Worm (Caenorhabditis elegans) whole organism, L2 larva: Measurements from ENCODE around the gene ZC443.3.

Experiments
- C34F6.9 ChIP-seq: fragments of 150-350 bp; optimal IDR thresholded peaks from 2 replicates; lab custom pipeline; 2014; ENCODE audit warnings: missing biosample characterization, missing genetic modification characterization
- F13H6.1 ChIP-seq: sonication (generic microtip); optimal IDR thresholded peaks from 2 replicates; lab custom pipeline; 2016; ENCODE audit warnings: missing genetic modification characterization, missing compliant biosample characterization
- Y55F3AM.14 ChIP-seq: fragments of 200-800 bp; sonication (Bioruptor generic); optimal IDR thresholded peaks from 2 replicates; lab custom pipeline; 2018; ENCODE audit warnings: mild to moderate bottlenecking, missing genetic modification characterization, missing compliant biosample characterization
- ZK546.5 ChIP-seq: sonication (generic microtip); optimal IDR thresholded peaks from 2 replicates; lab custom pipeline; 2017; ENCODE audit warnings: missing biosample characterization, missing genetic modification characterization
- alr-1 ChIP-seq: fragments of 150-350 bp; optimal IDR thresholded peaks from 2 replicates; lab custom pipeline; 2014; ENCODE audit warnings: missing biosample characterization, missing genetic modification characterization
- aly-2 ChIP-seq: fragments of 150-350 bp; optimal IDR thresholded peaks from 2 replicates; lab custom pipeline; 2014; ENCODE audit warnings: missing biosample characterization, missing genetic modification characterization
- ama-1 ChIP-seq: fragments of 150-350 bp; optimal IDR thresholded peaks from 2 replicates; lab custom pipeline; 2018; ENCODE audit warnings: inconsistent platforms
- blmp-1 ChIP-seq: sonication (generic microtip); optimal IDR thresholded peaks from 2 replicates; lab custom pipeline; 2017; ENCODE audit warnings: missing genetic modification characterization, mild to moderate bottlenecking, missing compliant biosample characterization, antibody characterized with exemption, moderate library complexity; ENCODE audit not compliant: insufficient read depth
- ceh-16 ChIP-seq: fragments of 150-350 bp; optimal IDR thresholded peaks from 2 replicates; lab custom pipeline; 2014; ENCODE audit warnings: missing biosample characterization, missing genetic modification characterization
- ceh-82 ChIP-seq: fragments of 150-350 bp; optimal IDR thresholded peaks from 2 replicates; lab custom pipeline; 2014; ENCODE audit warnings: missing biosample characterization, missing genetic modification characterization
- crh-2 ChIP-seq: sonication (generic microtip); optimal IDR thresholded peaks from 2 replicates; lab custom pipeline; 2017; ENCODE audit warnings: missing biosample characterization, missing genetic modification characterization
- dmd-4 ChIP-seq: sonication (generic microtip); optimal IDR thresholded peaks from 2 replicates; lab custom pipeline; 2017; ENCODE audit warnings: missing biosample characterization, missing genetic modification characterization
- egl-27 ChIP-seq: sonication (generic microtip); optimal IDR thresholded peaks from 3 replicates; lab custom pipeline; 2017; ENCODE audit warnings: missing biosample characterization, missing genetic modification reagents, missing genetic modification characterization
- elt-1 ChIP-seq: fragments of 150-350 bp; optimal IDR thresholded peaks from 2 replicates; lab custom pipeline; 2014; ENCODE audit warnings: missing biosample characterization, missing genetic modification characterization
- elt-3 ChIP-seq: sonication (generic microtip); optimal IDR thresholded peaks from 2 replicates; lab custom pipeline; 2017; ENCODE audit warnings: missing biosample characterization, missing genetic modification characterization
- fos-1 ChIP-seq: fragments of 150-350 bp; optimal IDR thresholded peaks from 2 replicates; lab custom pipeline; 2014; ENCODE audit warnings: missing biosample characterization, missing genetic modification characterization
- gmeb-1 ChIP-seq: fragments of 150-350 bp; optimal IDR thresholded peaks from 2 replicates; lab custom pipeline; 2014; ENCODE audit warnings: missing biosample characterization, missing genetic modification characterization
- lin-11 ChIP-seq: fragments of 150-350 bp; sonication (generic microtip); optimal IDR thresholded peaks from 2 replicates; lab custom pipeline; 2014; ENCODE audit warnings: missing biosample characterization, missing genetic modification characterization, inconsistent platforms, mixed read lengths
- lin-13 ChIP-seq: fragments of 150-350 bp; optimal IDR thresholded peaks from 2 replicates; lab custom pipeline; 2014; ENCODE audit warnings: missing biosample characterization, missing genetic modification reagents, missing genetic modification characterization
- lin-39 ChIP-seq: fragments of 150-350 bp; optimal IDR thresholded peaks from 2 replicates; lab custom pipeline; 2014; ENCODE audit warnings: missing biosample characterization, missing genetic modification reagents, missing genetic modification characterization
- lsy-2 ChIP-seq, 2 experiments: fragments of 150-350 bp in 1 of 2; sonication (generic microtip) in 1 of 2; optimal IDR thresholded peaks; 2 replicates each; lab custom pipeline; 2014 to 2017; ENCODE audit warnings: missing biosample characterization in 2 of 2, missing genetic modification characterization in 2 of 2
- mab-5 ChIP-seq: fragments of 150-350 bp; optimal IDR thresholded peaks from 2 replicates; lab custom pipeline; 2014; ENCODE audit warnings: missing biosample characterization, missing genetic modification characterization
- mbf-1 ChIP-seq: sonication (generic microtip); optimal IDR thresholded peaks from 2 replicates; lab custom pipeline; 2017; ENCODE audit warnings: missing biosample characterization, missing genetic modification characterization
- mdl-1 ChIP-seq, 2 experiments: fragments of 150-350 bp in 1 of 2; sonication (generic microtip) in 1 of 2; optimal IDR thresholded peaks; 2 replicates each; lab custom pipeline; 2017; ENCODE audit warnings: missing biosample characterization in 2 of 2, missing genetic modification characterization in 2 of 2
- nhr-11 ChIP-seq: fragments of 150-350 bp; optimal IDR thresholded peaks from 2 replicates; lab custom pipeline; 2014; ENCODE audit warnings: missing biosample characterization, missing genetic modification characterization
- nhr-12 ChIP-seq: fragments of 150-350 bp; optimal IDR thresholded peaks from 2 replicates; lab custom pipeline; 2014; ENCODE audit warnings: missing biosample characterization, missing genetic modification characterization
- nhr-129 ChIP-seq: fragments of 150-350 bp; optimal IDR thresholded peaks from 2 replicates; lab custom pipeline; 2014; ENCODE audit warnings: missing biosample characterization, missing genetic modification characterization
- nhr-21 ChIP-seq: fragments of 150-350 bp; optimal IDR thresholded peaks from 2 replicates; lab custom pipeline; 2014; ENCODE audit warnings: missing biosample characterization, missing genetic modification characterization
- nhr-23 ChIP-seq: fragments of 150-350 bp; optimal IDR thresholded peaks from 2 replicates; lab custom pipeline; 2014; ENCODE audit warnings: missing biosample characterization, missing genetic modification reagents, missing genetic modification characterization
- nhr-237 ChIP-seq: fragments of 150-350 bp; optimal IDR thresholded peaks from 2 replicates; lab custom pipeline; 2014; ENCODE audit warnings: missing biosample characterization, missing genetic modification characterization
- nhr-25 ChIP-seq: fragments of 150-350 bp; sonication (generic microtip); optimal IDR thresholded peaks from 3 replicates; lab custom pipeline; 2014; ENCODE audit warnings: missing biosample characterization, missing genetic modification characterization
- nhr-6 ChIP-seq: fragments of 150-350 bp; optimal IDR thresholded peaks from 2 replicates; lab custom pipeline; 2014; ENCODE audit warnings: missing biosample characterization, missing genetic modification characterization
- nhr-77 ChIP-seq: fragments of 150-350 bp; optimal IDR thresholded peaks from 2 replicates; lab custom pipeline; 2014; ENCODE audit warnings: missing biosample characterization, missing genetic modification characterization
- peb-1 ChIP-seq: fragments of 150-350 bp; optimal IDR thresholded peaks from 2 replicates; lab custom pipeline; 2014; ENCODE audit warnings: missing biosample characterization, missing genetic modification characterization
- sem-4 ChIP-seq: fragments of 150-350 bp; optimal IDR thresholded peaks from 2 replicates; lab custom pipeline; 2014; ENCODE audit warnings: missing biosample characterization, missing genetic modification reagents, missing genetic modification characterization
- skn-1 ChIP-seq: sonication (generic microtip); optimal IDR thresholded peaks from 2 replicates; lab custom pipeline; 2017; ENCODE audit warnings: missing biosample characterization, missing genetic modification characterization
- sma-3 ChIP-seq: sonication (generic microtip); optimal IDR thresholded peaks from 2 replicates; lab custom pipeline; 2016; ENCODE audit warnings: missing genetic modification reagents, missing genetic modification characterization, missing compliant biosample characterization
- sma-9 ChIP-seq, 2 experiments: fragments of 150-350 bp in 1 of 2; sonication (generic microtip) in 1 of 2; optimal IDR thresholded peaks; 2 replicates each; lab custom pipeline; 2014 to 2016; ENCODE audit warnings: missing genetic modification characterization in 2 of 2, mild to moderate bottlenecking in 1 of 2, missing biosample characterization in 1 of 2, missing compliant biosample characterization in 1 of 2, missing genetic modification reagents in 1 of 2, moderate library complexity in 1 of 2
- unc-39 ChIP-seq: fragments of 150-350 bp; optimal IDR thresholded peaks from 2 replicates; lab custom pipeline; 2014; ENCODE audit warnings: missing biosample characterization, missing genetic modification characterization
- unc-62 ChIP-seq: fragments of 150-350 bp; optimal IDR thresholded peaks from 2 replicates; lab custom pipeline; 2014; ENCODE audit warnings: missing biosample characterization, missing genetic modification reagents, missing genetic modification characterization
- zag-1 ChIP-seq: fragments of 150-350 bp; optimal IDR thresholded peaks from 2 replicates; lab custom pipeline; 2014; ENCODE audit warnings: missing biosample characterization, missing genetic modification characterization
- ztf-1 ChIP-seq: fragments of 200-800 bp; sonication (Bioruptor generic); conservative IDR thresholded peaks from 2 replicates; pipeline ENCODE4 v1.3.6; 2022; ENCODE audit warnings: missing genetic modification characterization, missing compliant biosample characterization
- ztf-11 ChIP-seq: sonication (generic microtip); optimal IDR thresholded peaks from 2 replicates; lab custom pipeline; 2017; ENCODE audit warnings: missing biosample characterization, missing genetic modification characterization
- ztf-4 ChIP-seq: fragments of 150-350 bp; optimal IDR thresholded peaks from 2 replicates; lab custom pipeline; 2014; ENCODE audit warnings: missing biosample characterization, missing genetic modification characterization

Gene ZC443.3

ce11 chrV:12788451-12788850 is 25.5 kb downstream of the ZC443.3 start, which contains the start of gene srbc-44:
Gene srbc-44, minus strand, starts transcription at chrV:12788551.
- TF ChIP-seq ztf-1 (GFP tag; lab: Robert Waterston, UW) (no peak), peb-1 (tag; lab: Kevin White, UChicago) (no peak), ztf-4 (tag; lab: Kevin White, UChicago) (no peak), crh-2 (tag; lab: Kevin White, UChicago) (no peak), Y55F3AM.14 (GFP tag; lab: Kevin White, UChicago) (no peak), gmeb-1 (tag; lab: Kevin White, UChicago) (no peak), ceh-16 (no peak), elt-3 (no peak), nhr-21 (tag; lab: Kevin White, UChicago) (no peak), lin-39 (tag; lab: Kevin White, UChicago) (no peak), egl-27 (tag; lab: Kevin White, UChicago) (no peak)

ce11 chrV:12787026-12787425 is 26.9 kb downstream of the ZC443.3 start, which contains the start of gene fkb-4:
Gene fkb-4, minus strand, starts transcription at chrV:12787126.
- TF ChIP-seq unc-39 (no peak), elt-3 (no peak), lin-39 (tag; lab: Kevin White, UChicago) (no peak), ama-1 (lab: Kevin White, UChicago) (no peak), mbf-1 (tag; lab: Kevin White, UChicago) (no peak)
- TF ChIP-seq, all 48 proteins: peak for 0

ce11 chrV:12786340-12786739 is 27.6 kb downstream of the ZC443.3 start:
- no peak for TF ChIP-seq sma-3 (GFP tag; lab: Kevin White, UChicago)
- TF ChIP-seq fos-1 = no peak

ce11 chrV:12784861-12785260 is 29.1 kb downstream of the ZC443.3 start, which contains the start of gene sre-20:
Gene sre-20, minus strand, starts transcription at chrV:12784961.
- no peak for TF ChIP-seq nhr-129
- TF ChIP-seq skn-1 (tag; lab: Kevin White, UChicago) = no peak
- no peak for TF ChIP-seq nhr-11
- no peak for TF ChIP-seq ztf-4 (tag; lab: Kevin White, UChicago)
- no peak for TF ChIP-seq nhr-21 (tag; lab: Kevin White, UChicago)

- no peak for TF ChIP-seq blmp-1 (tag; lab: Kevin White, UChicago)
- no peak for TF ChIP-seq ztf-4 (tag; lab: Kevin White, UChicago)
- no peak for TF ChIP-seq nhr-77 (tag; lab: Kevin White, UChicago)
- TF ChIP-seq nhr-12 (tag; lab: Kevin White, UChicago) = no peak
- TF ChIP-seq ztf-1 (GFP tag; lab: Robert Waterston, UW) = no peak
- peak; percentile 18 for TF ChIP-seq lin-13 (GFP tag; lab: Kevin White, UChicago)
- TF ChIP-seq unc-39 = no peak
- TF ChIP-seq elt-1 (tag; lab: Kevin White, UChicago) = no peak
- no peak for TF ChIP-seq egl-27 (tag; lab: Kevin White, UChicago)
- peak in 1 of 2 experiments; percentile 5 for TF ChIP-seq lsy-2 (tag; optimal IDR thresholded peaks at IDR 0.05; lab: Kevin White, UChicago)
- TF ChIP-seq fos-1 = peak; percentile 45
- TF ChIP-seq ceh-82 (tag; lab: Kevin White, UChicago) = no peak
- TF ChIP-seq lin-39 (tag; lab: Kevin White, UChicago) = no peak
- no peak for TF ChIP-seq ztf-11 (tag; lab: Kevin White, UChicago)
- no peak for TF ChIP-seq mdl-1 (tag; optimal IDR thresholded peaks at IDR 0.05; lab: Kevin White, UChicago)
- no peak for TF ChIP-seq alr-1 (tag; lab: Kevin White, UChicago)
- TF ChIP-seq unc-62 = no peak
- no peak for TF ChIP-seq nhr-6 (tag; lab: Kevin White, UChicago)
- no peak for TF ChIP-seq nhr-25
- no peak for TF ChIP-seq nhr-23 (tag; lab: Kevin White, UChicago)
- TF ChIP-seq C34F6.9 (tag; lab: Kevin White, UChicago) = peak; percentile 38
- TF ChIP-seq aly-2 (tag; lab: Kevin White, UChicago) = no peak
- TF ChIP-seq F13H6.1 = peak; percentile 10
- no peak for TF ChIP-seq Y55F3AM.14 (GFP tag; lab: Kevin White, UChicago)
- TF ChIP-seq mbf-1 (tag; lab: Kevin White, UChicago) = no peak
- no peak for TF ChIP-seq dmd-4 (tag; lab: Kevin White, UChicago)
- no peak for TF ChIP-seq mab-5 (tag; lab: Kevin White, UChicago)
- TF ChIP-seq zag-1 (tag; lab: Kevin White, UChicago) = no peak
- TF ChIP-seq lin-11 (tag; lab: Kevin White, UChicago) = no peak
- peak; percentile 53 for TF ChIP-seq sma-9 (GFP tag; optimal IDR thresholded peaks at IDR 0.05; lab: Kevin White, UChicago)
- TF ChIP-seq sma-9 (tag; optimal IDR thresholded peaks at IDR 0.05; lab: Kevin White, UChicago) = no peak
- no peak for TF ChIP-seq skn-1 (tag; lab: Kevin White, UChicago)
- no peak for TF ChIP-seq nhr-21 (tag; lab: Kevin White, UChicago)
- no peak for TF ChIP-seq ZK546.5
- no peak for TF ChIP-seq elt-3
- TF ChIP-seq nhr-237 (tag; lab: Kevin White, UChicago) = no peak
- no peak for TF ChIP-seq sem-4 (tag; lab: Kevin White, UChicago)
- TF ChIP-seq nhr-129 = peak; percentile 70
- TF ChIP-seq crh-2 (tag; lab: Kevin White, UChicago) = peak; percentile 18
Observed at ce11 chrV:12780248-12780647, 33.7 kb downstream of the ZC443.3 start.
